Fruit fly (Drosophila melanogaster): ENCODE data around the gene CG33635.

- TF ChIP-seq psq (optimal IDR thresholded peaks at IDR 0.05) (no peak), h (optimal IDR thresholded peaks at IDR 0.05) (no peak), Myc (optimal IDR thresholded peaks at IDR 0.05) (no peak), ttk (optimal IDR thresholded peaks at IDR 0.05) (no peak)
Measured at dm6 chr2L:109098-109799, 49.2 kb downstream of the CG33635 start.

Data from Kc167 (cell line).